Worm (Caenorhabditis elegans) whole organism, L2 larva: ENCODE data around the gene fubl-1.

Experiments
- C34F6.9 ChIP-seq: fragments of 150-350 bp; optimal IDR thresholded peaks from 2 replicates; lab custom pipeline; 2014; ENCODE audit warnings: missing biosample characterization, missing genetic modification characterization
- F13H6.1 ChIP-seq: sonication (generic microtip); optimal IDR thresholded peaks from 2 replicates; lab custom pipeline; 2016; ENCODE audit warnings: missing genetic modification characterization, missing compliant biosample characterization
- R02D3.7 ChIP-seq: fragments of 150-350 bp; optimal IDR thresholded peaks from 2 replicates; lab custom pipeline; 2014; ENCODE audit warnings: missing biosample characterization, missing genetic modification characterization
- ZK546.5 ChIP-seq: sonication (generic microtip); optimal IDR thresholded peaks from 2 replicates; lab custom pipeline; 2017; ENCODE audit warnings: missing biosample characterization, missing genetic modification characterization
- alr-1 ChIP-seq: fragments of 150-350 bp; optimal IDR thresholded peaks from 2 replicates; lab custom pipeline; 2014; ENCODE audit warnings: missing biosample characterization, missing genetic modification characterization
- aly-2 ChIP-seq: fragments of 150-350 bp; optimal IDR thresholded peaks from 2 replicates; lab custom pipeline; 2014; ENCODE audit warnings: missing biosample characterization, missing genetic modification characterization
- ama-1 ChIP-seq: fragments of 150-350 bp; optimal IDR thresholded peaks from 2 replicates; lab custom pipeline; 2018; ENCODE audit warnings: inconsistent platforms
- ceh-16 ChIP-seq: fragments of 150-350 bp; optimal IDR thresholded peaks from 2 replicates; lab custom pipeline; 2014; ENCODE audit warnings: missing biosample characterization, missing genetic modification characterization
- ceh-82 ChIP-seq: fragments of 150-350 bp; optimal IDR thresholded peaks from 2 replicates; lab custom pipeline; 2014; ENCODE audit warnings: missing biosample characterization, missing genetic modification characterization
- crh-2 ChIP-seq: sonication (generic microtip); optimal IDR thresholded peaks from 2 replicates; lab custom pipeline; 2017; ENCODE audit warnings: missing biosample characterization, missing genetic modification characterization
- dmd-4 ChIP-seq: sonication (generic microtip); optimal IDR thresholded peaks from 2 replicates; lab custom pipeline; 2017; ENCODE audit warnings: missing biosample characterization, missing genetic modification characterization
- elt-1 ChIP-seq: fragments of 150-350 bp; optimal IDR thresholded peaks from 2 replicates; lab custom pipeline; 2014; ENCODE audit warnings: missing biosample characterization, missing genetic modification characterization
- elt-3 ChIP-seq: sonication (generic microtip); optimal IDR thresholded peaks from 2 replicates; lab custom pipeline; 2017; ENCODE audit warnings: missing biosample characterization, missing genetic modification characterization
- fos-1 ChIP-seq: fragments of 150-350 bp; optimal IDR thresholded peaks from 2 replicates; lab custom pipeline; 2014; ENCODE audit warnings: missing biosample characterization, missing genetic modification characterization
- gmeb-1 ChIP-seq: fragments of 150-350 bp; optimal IDR thresholded peaks from 2 replicates; lab custom pipeline; 2014; ENCODE audit warnings: missing biosample characterization, missing genetic modification characterization
- lin-11 ChIP-seq: fragments of 150-350 bp; sonication (generic microtip); optimal IDR thresholded peaks from 2 replicates; lab custom pipeline; 2014; ENCODE audit warnings: missing biosample characterization, missing genetic modification characterization, inconsistent platforms, mixed read lengths
- lin-39 ChIP-seq: fragments of 150-350 bp; optimal IDR thresholded peaks from 2 replicates; lab custom pipeline; 2014; ENCODE audit warnings: missing biosample characterization, missing genetic modification reagents, missing genetic modification characterization
- lsy-2 ChIP-seq, 2 experiments: fragments of 150-350 bp in 1 of 2; sonication (generic microtip) in 1 of 2; optimal IDR thresholded peaks; 2 replicates each; lab custom pipeline; 2014 to 2017; ENCODE audit warnings: missing biosample characterization in 2 of 2, missing genetic modification characterization in 2 of 2
- mab-5 ChIP-seq: fragments of 150-350 bp; optimal IDR thresholded peaks from 2 replicates; lab custom pipeline; 2014; ENCODE audit warnings: missing biosample characterization, missing genetic modification characterization
- mbf-1 ChIP-seq: sonication (generic microtip); optimal IDR thresholded peaks from 2 replicates; lab custom pipeline; 2017; ENCODE audit warnings: missing biosample characterization, missing genetic modification characterization
- mdl-1 ChIP-seq, 2 experiments: fragments of 150-350 bp in 1 of 2; sonication (generic microtip) in 1 of 2; optimal IDR thresholded peaks; 2 replicates each; lab custom pipeline; 2017; ENCODE audit warnings: missing biosample characterization in 2 of 2, missing genetic modification characterization in 2 of 2
- nhr-10 ChIP-seq: sonication (generic microtip); optimal IDR thresholded peaks from 2 replicates; lab custom pipeline; 2017; ENCODE audit warnings: missing biosample characterization, missing genetic modification characterization
- nhr-12 ChIP-seq: fragments of 150-350 bp; optimal IDR thresholded peaks from 2 replicates; lab custom pipeline; 2014; ENCODE audit warnings: missing biosample characterization, missing genetic modification characterization
- nhr-129 ChIP-seq: fragments of 150-350 bp; optimal IDR thresholded peaks from 2 replicates; lab custom pipeline; 2014; ENCODE audit warnings: missing biosample characterization, missing genetic modification characterization
- nhr-21 ChIP-seq: fragments of 150-350 bp; optimal IDR thresholded peaks from 2 replicates; lab custom pipeline; 2014; ENCODE audit warnings: missing biosample characterization, missing genetic modification characterization
- nhr-23 ChIP-seq: fragments of 150-350 bp; optimal IDR thresholded peaks from 2 replicates; lab custom pipeline; 2014; ENCODE audit warnings: missing biosample characterization, missing genetic modification reagents, missing genetic modification characterization
- nhr-6 ChIP-seq: fragments of 150-350 bp; optimal IDR thresholded peaks from 2 replicates; lab custom pipeline; 2014; ENCODE audit warnings: missing biosample characterization, missing genetic modification characterization
- nhr-77 ChIP-seq: fragments of 150-350 bp; optimal IDR thresholded peaks from 2 replicates; lab custom pipeline; 2014; ENCODE audit warnings: missing biosample characterization, missing genetic modification characterization
- skn-1 ChIP-seq: sonication (generic microtip); optimal IDR thresholded peaks from 2 replicates; lab custom pipeline; 2017; ENCODE audit warnings: missing biosample characterization, missing genetic modification characterization
- sma-3 ChIP-seq: sonication (generic microtip); optimal IDR thresholded peaks from 2 replicates; lab custom pipeline; 2016; ENCODE audit warnings: missing genetic modification reagents, missing genetic modification characterization, missing compliant biosample characterization
- sma-9 ChIP-seq, 2 experiments: fragments of 150-350 bp in 1 of 2; sonication (generic microtip) in 1 of 2; optimal IDR thresholded peaks; 2 replicates each; lab custom pipeline; 2014 to 2016; ENCODE audit warnings: missing genetic modification characterization in 2 of 2, mild to moderate bottlenecking in 1 of 2, missing biosample characterization in 1 of 2, missing compliant biosample characterization in 1 of 2, missing genetic modification reagents in 1 of 2, moderate library complexity in 1 of 2
- snpc-4 ChIP-seq: fragments of 150-350 bp; optimal IDR thresholded peaks from 2 replicates; lab custom pipeline; 2014; ENCODE audit warnings: missing biosample characterization, missing genetic modification characterization
- unc-39 ChIP-seq: fragments of 150-350 bp; optimal IDR thresholded peaks from 2 replicates; lab custom pipeline; 2014; ENCODE audit warnings: missing biosample characterization, missing genetic modification characterization
- unc-55 ChIP-seq: fragments of 150-350 bp; sonication (generic microtip); optimal IDR thresholded peaks from 3 replicates; lab custom pipeline; 2014; ENCODE audit warnings: missing biosample characterization, missing genetic modification reagents, missing genetic modification characterization
- unc-62 ChIP-seq: fragments of 150-350 bp; optimal IDR thresholded peaks from 2 replicates; lab custom pipeline; 2014; ENCODE audit warnings: missing biosample characterization, missing genetic modification reagents, missing genetic modification characterization
- ztf-1 ChIP-seq: fragments of 200-800 bp; sonication (Bioruptor generic); conservative IDR thresholded peaks from 2 replicates; pipeline ENCODE4 v1.3.6; 2022; ENCODE audit warnings: missing genetic modification characterization, missing compliant biosample characterization
- ztf-11 ChIP-seq: sonication (generic microtip); optimal IDR thresholded peaks from 2 replicates; lab custom pipeline; 2017; ENCODE audit warnings: missing biosample characterization, missing genetic modification characterization

The fubl-1 gene

DNA sequence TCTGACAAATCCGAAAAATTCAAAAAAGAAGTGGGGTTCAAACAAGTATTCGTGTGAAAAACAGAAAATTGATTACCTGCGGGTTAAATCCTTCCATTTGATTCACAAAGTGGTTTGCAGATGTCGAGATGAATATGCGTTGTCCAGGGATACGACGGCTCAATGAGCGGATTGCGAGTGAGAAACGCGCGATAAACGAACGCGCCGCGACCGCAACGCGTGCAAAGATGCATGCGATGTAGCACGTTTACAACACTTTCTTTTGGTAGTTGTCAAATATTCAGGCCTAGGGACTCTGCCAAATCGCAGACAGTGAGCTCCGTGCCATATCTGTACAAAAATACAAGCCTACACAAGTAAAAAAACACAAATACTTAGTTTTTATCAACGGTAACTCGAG lies at the start of gene fubl-1:
Gene fubl-1 (minus strand): TSS at position 202 of the 400 bp plus-strand sequence.
- no peak for TF ChIP-seq nhr-23
- peak; percentile 33 for TF ChIP-seq unc-55 (GFP tag; lab: Kevin White, UChicago)
- TF ChIP-seq nhr-10 (tag; lab: Kevin White, UChicago): no peak
- TF ChIP-seq ZK546.5 (tag; lab: Kevin White, UChicago): no peak
- no peak for TF ChIP-seq ztf-11
- TF ChIP-seq crh-2 (tag; lab: Kevin White, UChicago): no peak
- TF ChIP-seq nhr-6: no peak
- TF ChIP-seq unc-39: no peak
- TF ChIP-seq fos-1 (tag; lab: Kevin White, UChicago): no peak
- no peak for TF ChIP-seq sma-3
- no peak for TF ChIP-seq elt-3 (tag; lab: Kevin White, UChicago)
- TF ChIP-seq C34F6.9 (tag; lab: Kevin White, UChicago): peak; percentile 50
- TF ChIP-seq mdl-1 (tag; optimal IDR thresholded peaks at IDR 0.05; lab: Kevin White, UChicago): no peak
- TF ChIP-seq ztf-1 (GFP tag; lab: Robert Waterston, UW): no peak
- TF ChIP-seq mbf-1 (tag; lab: Kevin White, UChicago): no peak
- TF ChIP-seq ceh-82 (tag; lab: Kevin White, UChicago): no peak
- TF ChIP-seq alr-1 (tag; lab: Kevin White, UChicago): no peak
- TF ChIP-seq nhr-129: peak; percentile 29
- no peak for TF ChIP-seq gmeb-1 (tag; lab: Kevin White, UChicago)
- no peak for TF ChIP-seq nhr-77 (tag; lab: Kevin White, UChicago)
- no peak for TF ChIP-seq R02D3.7
- no peak for TF ChIP-seq lin-39 (tag; lab: Kevin White, UChicago)
- TF ChIP-seq lin-11 (tag; lab: Kevin White, UChicago): peak; percentile 64
- no peak for TF ChIP-seq unc-62 (GFP tag; lab: Kevin White, UChicago)
- TF ChIP-seq snpc-4 (tag; lab: Kevin White, UChicago): no peak
- no peak for TF ChIP-seq ceh-16 (tag; lab: Kevin White, UChicago)
- TF ChIP-seq ama-1 (lab: Kevin White, UChicago): peak; percentile 29
- TF ChIP-seq nhr-21 (tag; lab: Kevin White, UChicago): no peak
- TF ChIP-seq F13H6.1 (tag; lab: Kevin White, UChicago): no peak
- TF ChIP-seq lsy-2 (tag; optimal IDR thresholded peaks at IDR 0.05; lab: Kevin White, UChicago): peak in 1 of 2 experiments; percentile 43

ce11 chrV:10287260-10287659 lies 48.6 kb upstream of the fubl-1 start, which contains the start of gene B0024.3:
Gene B0024.3 (plus strand): TSS chrV:10287560.
- TF ChIP-seq nhr-12 (tag; lab: Kevin White, UChicago) (no peak), crh-2 (tag; lab: Kevin White, UChicago) (no peak)
- TF ChIP-seq, all 48 proteins: peak for 0

DNA sequence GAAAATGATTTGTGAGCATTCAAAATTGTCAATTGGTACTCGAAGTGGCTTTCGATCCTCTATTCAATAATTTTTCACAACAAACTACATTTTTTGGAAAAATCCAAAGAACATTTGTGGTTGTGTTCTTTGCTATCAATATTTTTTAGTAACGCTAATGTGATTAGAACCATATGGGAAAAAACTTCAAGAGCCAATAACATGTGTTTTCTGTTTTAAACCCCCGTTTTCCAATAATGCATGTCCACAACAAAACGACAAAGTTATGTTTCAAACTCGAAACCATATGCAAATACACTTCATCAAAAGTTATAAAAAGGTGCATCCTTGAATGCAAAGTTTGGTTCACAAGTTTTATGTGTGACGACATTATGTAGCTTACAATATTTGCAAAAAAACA lies 47.2 kb upstream of the fubl-1 start:
- TF ChIP-seq gmeb-1 (tag; lab: Kevin White, UChicago) (no peak), elt-3 (tag; lab: Kevin White, UChicago) (no peak), F13H6.1 (tag; lab: Kevin White, UChicago) (no peak), skn-1 (no peak), ztf-11 (no peak), lsy-2 (tag; optimal IDR thresholded peaks at IDR 0.05; lab: Kevin White, UChicago) (no peak), snpc-4 (tag; lab: Kevin White, UChicago) (no peak), alr-1 (tag; lab: Kevin White, UChicago) (no peak), mab-5 (tag; lab: Kevin White, UChicago) (no peak), aly-2 (no peak), nhr-10 (tag; lab: Kevin White, UChicago) (no peak), R02D3.7 (no peak), ama-1 (lab: Kevin White, UChicago) (no peak), ceh-82 (tag; lab: Kevin White, UChicago) (no peak), elt-1 (tag; lab: Kevin White, UChicago) (no peak)
- TF ChIP-seq, all 48 proteins: peak for 0

DNA sequence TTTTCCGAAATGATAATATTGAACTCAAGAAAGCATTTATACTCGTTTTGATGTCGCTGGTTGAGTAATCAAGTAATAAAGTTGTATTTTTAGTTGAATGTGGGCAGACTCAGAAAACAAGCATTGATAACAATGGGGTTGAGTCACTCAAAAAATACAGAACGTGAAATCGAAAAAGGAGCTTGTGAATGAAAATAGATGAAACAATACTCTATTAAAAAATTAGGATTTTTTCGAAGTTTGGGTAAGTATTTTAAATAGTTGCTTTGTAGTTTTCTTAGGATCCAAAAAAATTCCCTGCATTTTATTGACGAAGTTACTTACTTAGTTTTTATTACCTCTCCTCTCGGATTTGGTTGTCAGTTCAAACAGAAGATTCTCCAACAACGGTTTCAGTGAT lies 44.8 kb upstream of the fubl-1 start, which contains the start of gene lys-3:
Gene lys-3 (minus strand): TSS at position 101 of the 400 bp plus-strand sequence.
- no peak for TF ChIP-seq dmd-4
- TF ChIP-seq nhr-21 (tag; lab: Kevin White, UChicago): no peak
- no peak for TF ChIP-seq sma-9 (GFP tag; optimal IDR thresholded peaks at IDR 0.05; lab: Kevin White, UChicago)
- no peak for TF ChIP-seq sma-9 (tag; optimal IDR thresholded peaks at IDR 0.05; lab: Kevin White, UChicago)
- no peak for TF ChIP-seq unc-62 (GFP tag; lab: Kevin White, UChicago)
- no peak for TF ChIP-seq lsy-2 (tag; optimal IDR thresholded peaks at IDR 0.05; lab: Kevin White, UChicago)
- no peak for TF ChIP-seq fos-1 (tag; lab: Kevin White, UChicago)
- no peak for TF ChIP-seq crh-2 (tag; lab: Kevin White, UChicago)
- TF ChIP-seq lin-11 (tag; lab: Kevin White, UChicago): no peak
- no peak for TF ChIP-seq mbf-1 (tag; lab: Kevin White, UChicago)
- no peak for TF ChIP-seq ceh-16 (tag; lab: Kevin White, UChicago)
- TF ChIP-seq skn-1: no peak
